Fruit fly (Drosophila melanogaster): Measurements from ENCODE around the gene CG15456.

Gene CG15456

DNA sequence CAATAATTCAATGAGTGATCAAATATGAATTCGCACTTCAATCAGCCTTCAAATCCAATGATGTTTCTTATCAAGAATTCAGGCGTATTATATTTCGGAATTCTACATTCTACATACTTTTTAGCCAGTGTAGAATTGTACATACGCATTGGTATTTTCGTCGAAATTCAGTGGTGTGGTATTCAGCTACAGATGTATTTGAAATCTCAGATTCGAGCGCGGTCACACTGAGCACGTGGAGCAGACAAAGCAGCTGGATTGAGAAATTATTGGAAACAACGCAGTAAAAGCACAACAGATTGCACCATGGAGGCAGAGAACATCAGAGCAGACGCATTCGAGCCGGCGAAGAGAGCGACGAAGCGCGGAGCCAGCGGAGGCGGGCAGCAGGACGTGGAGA lies 35.6 kb downstream of the CG15456 start (continued):
- TF ChIP-seq Nf-YA (GFP tag; IDR thresholded peaks at IDR 0.05) (no peak), stc (GFP tag; IDR thresholded peaks at IDR 0.05) (no peak), sr (GFP tag; IDR thresholded peaks at IDR 0.05) (no peak), CG13296 (GFP tag; optimal IDR thresholded peaks at IDR 0.05) (no peak), grn (GFP tag; optimal IDR thresholded peaks at IDR 0.05) (no peak), TFAM (GFP tag; optimal IDR thresholded peaks at IDR 0.05) (no peak), Hr78 (GFP tag; optimal IDR thresholded peaks at IDR 0.05) (no peak), CG7987 (GFP tag; optimal IDR thresholded peaks at IDR 0.05) (no peak), CG4360 (GFP tag; IDR thresholded peaks at IDR 0.05) (no peak), MESR4 (GFP tag; optimal IDR thresholded peaks at IDR 0.05) (peak; percentile 66), pita (GFP tag; optimal IDR thresholded peaks at IDR 0.05) (no peak), Optix (GFP tag; IDR thresholded peaks at IDR 0.05) (no peak), insv (GFP tag; optimal IDR thresholded peaks at IDR 0.05) (no peak), Mrtf (GFP tag; IDR thresholded peaks at IDR 0.05) (no peak), CG17186 (GFP tag; optimal IDR thresholded peaks at IDR 0.05) (peak; percentile 16), Six4 (GFP tag; optimal IDR thresholded peaks at IDR 0.05) (no peak), MTF-1 (GFP tag; optimal IDR thresholded peaks at IDR 0.05; ENCODE audit: borderline replicate concordance) (no peak), CG18599 (GFP tag; optimal IDR thresholded peaks at IDR 0.05) (no peak), CG6683 (GFP tag; optimal IDR thresholded peaks at IDR 0.05) (no peak), sug (tag; optimal IDR thresholded peaks at IDR 0.05) (peak; percentile 7), exex (tag; optimal IDR thresholded peaks at IDR 0.05) (no peak), CG10147 (GFP tag; optimal IDR thresholded peaks at IDR 0.05) (no peak), esg (GFP tag; conservative IDR thresholded peaks at IDR 0.05) (no peak), Ets65A (GFP tag) (no peak), sna (GFP tag; IDR thresholded peaks at IDR 0.05; ENCODE audit: partially characterized antibody) (no peak), ash1 (GFP tag; optimal IDR thresholded peaks at IDR 0.05) (no peak), fd3F (GFP tag; optimal IDR thresholded peaks at IDR 0.05) (no peak), ttk (GFP tag; IDR thresholded peaks at IDR 0.05) (no peak), CG11696 (GFP tag; IDR thresholded peaks at IDR 0.05) (no peak), h (optimal IDR thresholded peaks at IDR 0.05) (no peak), yki (optimal IDR thresholded peaks at IDR 0.05) (no peak), vnd (GFP tag; IDR thresholded peaks at IDR 0.05; ENCODE audit: partially characterized antibody) (no peak), CG11504 (tag; optimal IDR thresholded peaks at IDR 0.05) (no peak), CG10274 (GFP tag; optimal IDR thresholded peaks at IDR 0.05) (no peak), vfl (GFP tag; optimal IDR thresholded peaks at IDR 0.05) (no peak), rib (GFP tag; IDR thresholded peaks at IDR 0.05) (no peak), CG12391 (tag; optimal IDR thresholded peaks at IDR 0.05) (no peak), MBD-R2 (GFP tag; IDR thresholded peaks at IDR 0.05) (peak; percentile 87), BtbVII (GFP tag; optimal IDR thresholded peaks at IDR 0.05) (no peak), CG5245 (GFP tag; optimal IDR thresholded peaks at IDR 0.05) (no peak), CG14710 (tag; optimal IDR thresholded peaks at IDR 0.05) (peak; percentile 35), Jarid2 (GFP tag; optimal IDR thresholded peaks at IDR 0.05) (no peak), Myb (GFP tag; optimal IDR thresholded peaks at IDR 0.05) (peak; percentile 52), Ptx1 (GFP tag; IDR thresholded peaks at IDR 0.05) (no peak), CG12299 (tag; optimal IDR thresholded peaks at IDR 0.05) (no peak)

Measured in whole organism, embryonic.